Fruit fly (Drosophila melanogaster): ENCODE results near the gene Hs3st-B.

Hs3st-B gene

dm6 chrX:19224580-19225303, 23.7 kb upstream of the Hs3st-B start (continued):
- no peak for TF ChIP-seq Dll (GFP tag; IDR thresholded peaks at IDR 0.05; ENCODE audit: partially characterized antibody)
- peak; percentile 3 for TF ChIP-seq gsb-n (tag; optimal IDR thresholded peaks at IDR 0.05)
- no peak for TF ChIP-seq CG10543 (GFP tag; optimal IDR thresholded peaks at IDR 0.05)
- peak; percentile 53 for TF ChIP-seq CG12391 (tag; optimal IDR thresholded peaks at IDR 0.05)
- peak; percentile 76 for TF ChIP-seq CG7556 (GFP tag; optimal IDR thresholded peaks at IDR 0.05)
- peak; percentile 42; the same call in 1 of the 2 replicates for TF ChIP-seq CG6689 (GFP tag; IDR thresholded peaks at IDR 0.05)
- TF ChIP-seq CG10321 (GFP tag; IDR thresholded peaks at IDR 0.05), result no peak
- TF ChIP-seq HLH4C (GFP tag; IDR thresholded peaks at IDR 0.05; ENCODE audit: partially characterized antibody), result no peak
- TF ChIP-seq gro (GFP tag; optimal IDR thresholded peaks at IDR 0.05), result no peak
- peak; percentile 37 for TF ChIP-seq Hr3 (GFP tag; optimal IDR thresholded peaks at IDR 0.05)
- TF ChIP-seq knrl (GFP tag; IDR thresholded peaks at IDR 0.05; ENCODE audit: partially characterized antibody), result no peak
- TF ChIP-seq CG15601 (tag; optimal IDR thresholded peaks at IDR 0.05), result peak; percentile 20
- peak; percentile 8 for TF ChIP-seq ATbp (GFP tag; optimal IDR thresholded peaks at IDR 0.05)
- no peak for TF ChIP-seq nau (GFP tag; optimal IDR thresholded peaks at IDR 0.05)
- TF ChIP-seq Oli (tag; optimal IDR thresholded peaks at IDR 0.05), result peak; percentile 56
- peak; percentile 21 for TF ChIP-seq Meics (GFP tag; optimal IDR thresholded peaks at IDR 0.05)
- no peak for TF ChIP-seq caup (GFP tag; optimal IDR thresholded peaks at IDR 0.05; ENCODE audit: severe bottlenecking)
- no peak for TF ChIP-seq tx (GFP tag; optimal IDR thresholded peaks at IDR 0.05)
- peak; percentile 65 for TF ChIP-seq CG9727 (GFP tag; optimal IDR thresholded peaks at IDR 0.05)
- TF ChIP-seq CG2202 (tag; optimal IDR thresholded peaks at IDR 0.05), result no peak
- no peak for TF ChIP-seq D (optimal IDR thresholded peaks at IDR 0.05)
- peak; percentile 53 for TF ChIP-seq D (GFP tag; optimal IDR thresholded peaks at IDR 0.05)
- no peak for TF ChIP-seq Atf-2 (GFP tag; optimal IDR thresholded peaks at IDR 0.05)
- TF ChIP-seq CG12104 (GFP tag; optimal IDR thresholded peaks at IDR 0.05), result peak; percentile 41
- no peak for TF ChIP-seq CG3995 (GFP tag; optimal IDR thresholded peaks at IDR 0.05)
- peak; percentile 89 for TF ChIP-seq CG17361 (GFP tag; IDR thresholded peaks at IDR 0.05)
- TF ChIP-seq az2 (GFP tag; optimal IDR thresholded peaks at IDR 0.05), result peak; percentile 22
- peak; percentile 80 for TF ChIP-seq CG18262 (tag; optimal IDR thresholded peaks at IDR 0.05)
- no peak for TF ChIP-seq p53 (GFP tag; optimal IDR thresholded peaks at IDR 0.05)
- peak; percentile 24 for TF ChIP-seq CG16815 (GFP tag; optimal IDR thresholded peaks at IDR 0.05)
- no peak for TF ChIP-seq CG15479 (GFP tag; optimal IDR thresholded peaks at IDR 0.05)
- TF ChIP-seq CG3407 (GFP tag; optimal IDR thresholded peaks at IDR 0.05), result no peak
- TF ChIP-seq Opbp (GFP tag; IDR thresholded peaks at IDR 0.05; ENCODE audit: partially characterized antibody), result no peak
- no peak for TF ChIP-seq Taf1 (GFP tag; IDR thresholded peaks at IDR 0.05)
- no peak for TF ChIP-seq sc (optimal IDR thresholded peaks at IDR 0.05)
- peak; percentile 30 for TF ChIP-seq sc (GFP tag; optimal IDR thresholded peaks at IDR 0.05)
- TF ChIP-seq CG4424 (GFP tag; optimal IDR thresholded peaks at IDR 0.05), result peak; percentile 56

dm6 chrX:19225304-19225640, 23.2 kb upstream of the Hs3st-B start:
- TF ChIP-seq row (GFP tag; IDR thresholded peaks at IDR 0.05) (no peak), Asciz (GFP tag; optimal IDR thresholded peaks at IDR 0.05) (no peak), shn (GFP tag; optimal IDR thresholded peaks at IDR 0.05) (no peak), CG32532 (GFP tag; IDR thresholded peaks at IDR 0.05) (0 out of 2 replicates have a peak, but pooled peaks have one; percentile 13), CG15011 (GFP tag; optimal IDR thresholded peaks at IDR 0.05) (no peak), CG12236 (GFP tag; optimal IDR thresholded peaks at IDR 0.05) (no peak), CG13775 (GFP tag; optimal IDR thresholded peaks at IDR 0.05) (peak; percentile 13), CG9437 (GFP tag; optimal IDR thresholded peaks at IDR 0.05) (peak; percentile 26), nom (GFP tag; optimal IDR thresholded peaks at IDR 0.05) (peak; percentile 26), CG8924 (tag; optimal IDR thresholded peaks at IDR 0.05) (peak; percentile 20), CG6175 (GFP tag; IDR thresholded peaks at IDR 0.05) (peak; percentile 62; the same call in 1 of the 3 replicates), lmd (GFP tag; IDR thresholded peaks at IDR 0.05) (no peak), CG32767 (GFP tag; IDR thresholded peaks at IDR 0.05) (no peak), HHEX (GFP tag; optimal IDR thresholded peaks at IDR 0.05) (no peak), CG12659 (GFP tag; optimal IDR thresholded peaks at IDR 0.05) (no peak)
